Fruit fly (Drosophila melanogaster) whole organism, adult: Measurements from ENCODE around the gene CG46511.
"Not testable (repeated sequence)": the region's sequence is repeated elsewhere in the genome, so short reads cannot be mapped to it uniquely, and the experiment has no call there.

ENCODE experiments used
- CG11617 ChIP-seq: fragments of 200-800 bp; sonication (Bioruptor generic); optimal IDR thresholded peaks from 2 replicates; lab custom pipeline; 2017; ENCODE audit warnings: mild to moderate bottlenecking, missing biosample characterization, missing genetic modification reagents, missing genetic modification characterization
- CG12768 ChIP-seq: fragments of 200-800 bp; sonication (Bioruptor generic); optimal IDR thresholded peaks from 2 replicates; lab custom pipeline; 2017; ENCODE audit warnings: missing biosample characterization, missing genetic modification characterization, mild to moderate bottlenecking, moderate library complexity, missing genetic modification reagents
- CG1620 ChIP-seq: fragments of 200-800 bp; sonication (Bioruptor generic); optimal IDR thresholded peaks from 2 replicates; lab custom pipeline; 2016; ENCODE audit warnings: missing biosample characterization, missing genetic modification characterization
- CG5204 ChIP-seq: fragments of 200-800 bp; sonication (Bioruptor generic); optimal IDR thresholded peaks from 2 replicates; lab custom pipeline; 2016; ENCODE audit warnings: missing biosample characterization, missing genetic modification characterization
- Clk ChIP-seq: fragments of 200-800 bp; sonication (Bioruptor generic); optimal IDR thresholded peaks from 2 replicates; lab custom pipeline; 2017; ENCODE audit warnings: missing biosample characterization, missing genetic modification characterization
- Crg-1 ChIP-seq: fragments of 200-800 bp; sonication (Bioruptor generic); optimal IDR thresholded peaks from 2 replicates; lab custom pipeline; 2016; ENCODE audit warnings: missing biosample characterization, missing genetic modification characterization
- Hr96 ChIP-seq: fragments of 200-800 bp; sonication (Bioruptor generic); optimal IDR thresholded peaks from 2 replicates; lab custom pipeline; 2016; ENCODE audit warnings: missing biosample characterization, missing genetic modification characterization
- Mnt ChIP-seq: fragments of 200-800 bp; sonication (Bioruptor generic); optimal IDR thresholded peaks from 2 replicates; lab custom pipeline; 2016; ENCODE audit warnings: missing biosample characterization, mild to moderate bottlenecking, missing genetic modification characterization
- bab1 ChIP-seq: fragments of 200-800 bp; sonication (Bioruptor generic); optimal IDR thresholded peaks from 3 replicates; lab custom pipeline; 2019; ENCODE audit warnings: missing biosample characterization, mild to moderate bottlenecking, missing genetic modification characterization, moderate library complexity
- cic ChIP-seq: fragments of 200-800 bp; sonication (Bioruptor generic); optimal IDR thresholded peaks from 2 replicates; lab custom pipeline; 2017; ENCODE audit warnings: missing biosample characterization, mild to moderate bottlenecking, missing genetic modification characterization, moderate library complexity
- ovo ChIP-seq: fragments of 200-800 bp; sonication (Bioruptor generic); optimal IDR thresholded peaks from 2 replicates; lab custom pipeline; 2016; ENCODE audit warnings: missing biosample characterization, missing genetic modification characterization
- pad ChIP-seq: fragments of 200-800 bp; sonication (Bioruptor generic); optimal IDR thresholded peaks from 3 replicates; lab custom pipeline; 2017; ENCODE audit warnings: missing biosample characterization, missing genetic modification characterization, mild to moderate bottlenecking, moderate library complexity, missing genetic modification reagents
- tj ChIP-seq: fragments of 200-800 bp; sonication (Bioruptor generic); optimal IDR thresholded peaks from 3 replicates; lab custom pipeline; 2017; ENCODE audit warnings: missing biosample characterization, mild to moderate bottlenecking, missing genetic modification characterization, moderate library complexity
- toe ChIP-seq: fragments of 200-800 bp; sonication (Bioruptor generic); optimal IDR thresholded peaks from 2 replicates; lab custom pipeline; 2016; ENCODE audit warnings: missing biosample characterization, missing genetic modification characterization

CG46511 gene

DNA sequence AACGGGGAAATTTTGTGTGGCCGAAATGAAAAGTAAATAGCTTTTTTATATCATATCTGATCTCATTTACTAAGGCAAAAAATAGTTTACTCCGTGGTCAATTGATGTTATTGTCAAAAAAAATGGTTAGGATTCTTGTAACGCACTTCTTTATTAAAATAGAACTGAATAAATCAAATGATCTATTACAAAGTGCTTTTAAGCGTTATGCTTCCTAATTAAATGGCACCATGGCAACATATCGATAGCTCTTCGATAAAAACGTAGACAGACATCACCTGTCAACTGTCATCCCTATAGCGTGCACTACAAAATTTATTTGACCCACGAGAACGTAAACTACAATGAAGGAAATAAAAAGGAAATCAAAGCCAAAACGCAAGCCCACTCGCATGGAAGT lies 9.7 kb downstream of the CG46511 start, which contains the start of gene CG46513:
Gene CG46513 (plus strand): TSS at position 301 of the 400 bp plus-strand sequence.
- TF ChIP-seq bab1, pad, CG12768 (GFP tag; lab: Kevin White, UChicago): not testable (repeated sequence)

DNA sequence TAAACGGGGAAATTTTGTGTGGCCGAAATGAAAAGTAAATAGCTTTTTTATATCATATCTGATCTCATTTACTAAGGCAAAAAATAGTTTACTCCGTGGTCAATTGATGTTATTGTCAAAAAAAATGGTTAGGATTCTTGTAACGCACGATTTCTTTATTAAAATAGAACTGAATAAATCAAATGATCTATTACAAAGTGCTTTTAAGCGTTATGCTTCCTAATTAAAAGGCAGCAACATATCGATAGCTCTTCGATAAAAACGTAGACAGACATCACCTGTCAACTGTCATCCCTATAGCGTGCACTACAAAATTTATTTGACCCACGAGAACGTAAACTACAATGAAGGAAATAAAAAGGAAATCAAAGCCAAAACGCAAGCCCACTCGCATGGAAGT lies 14.6 kb downstream of the CG46511 start, which contains the start of gene CG46514:
Gene CG46514 (plus strand): TSS at position 301 of the 400 bp plus-strand sequence.
- not testable (repeated sequence) for TF ChIP-seq toe, Crg-1, Clk (GFP tag; lab: Kevin White, UChicago)

DNA sequence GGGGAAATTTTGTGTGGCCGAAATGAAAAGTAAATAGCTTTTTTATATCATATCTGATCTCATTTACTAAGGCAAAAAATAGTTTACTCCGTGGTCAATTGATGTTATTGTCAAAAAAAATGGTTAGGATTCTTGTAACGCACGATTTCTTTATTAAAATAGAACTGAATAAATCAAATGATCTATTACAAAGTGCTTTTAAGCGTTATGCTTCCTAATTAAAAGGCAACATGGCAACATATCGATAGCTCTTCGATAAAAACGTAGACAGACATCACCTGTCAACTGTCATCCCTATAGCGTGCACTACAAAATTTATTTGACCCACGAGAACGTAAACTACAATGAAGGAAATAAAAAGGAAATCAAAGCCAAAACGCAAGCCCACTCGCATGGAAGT lies 19.6 kb downstream of the CG46511 start, which contains the start of gene CG46515:
Gene CG46515 (plus strand): TSS at position 301 of the 400 bp plus-strand sequence.
- not testable (repeated sequence) for TF ChIP-seq CG11617, tj, cic (GFP tag; lab: Kevin White, UChicago)

DNA sequence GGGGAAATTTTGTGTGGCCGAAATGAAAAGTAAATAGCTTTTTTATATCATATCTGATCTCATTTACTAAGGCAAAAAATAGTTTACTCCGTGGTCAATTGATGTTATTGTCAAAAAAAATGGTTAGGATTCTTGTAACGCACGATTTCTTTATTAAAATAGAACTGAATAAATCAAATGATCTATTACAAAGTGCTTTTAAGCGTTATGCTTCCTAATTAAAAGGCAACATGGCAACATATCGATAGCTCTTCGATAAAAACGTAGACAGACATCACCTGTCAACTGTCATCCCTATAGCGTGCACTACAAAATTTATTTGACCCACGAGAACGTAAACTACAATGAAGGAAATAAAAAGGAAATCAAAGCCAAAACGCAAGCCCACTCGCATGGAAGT lies 29.7 kb downstream of the CG46511 start, which contains the start of gene CG46516:
Gene CG46516 (plus strand): TSS at position 301 of the 400 bp plus-strand sequence.
- not testable (repeated sequence) for TF ChIP-seq CG1620, CG12768, CG11617 (GFP tag; lab: Kevin White, UChicago)

DNA sequence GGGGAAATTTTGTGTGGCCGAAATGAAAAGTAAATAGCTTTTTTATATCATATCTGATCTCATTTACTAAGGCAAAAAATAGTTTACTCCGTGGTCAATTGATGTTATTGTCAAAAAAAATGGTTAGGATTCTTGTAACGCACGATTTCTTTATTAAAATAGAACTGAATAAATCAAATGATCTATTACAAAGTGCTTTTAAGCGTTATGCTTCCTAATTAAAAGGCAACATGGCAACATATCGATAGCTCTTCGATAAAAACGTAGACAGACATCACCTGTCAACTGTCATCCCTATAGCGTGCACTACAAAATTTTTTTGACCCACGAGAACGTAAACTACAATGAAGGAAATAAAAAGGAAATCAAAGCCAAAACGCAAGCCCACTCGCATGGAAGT lies 34.8 kb downstream of the CG46511 start, which contains the start of gene CG46517:
Gene CG46517 (plus strand): TSS at position 301 of the 400 bp plus-strand sequence.
- TF ChIP-seq CG5204, Crg-1, Mnt (GFP tag; lab: Kevin White, UChicago): not testable (repeated sequence)

DNA sequence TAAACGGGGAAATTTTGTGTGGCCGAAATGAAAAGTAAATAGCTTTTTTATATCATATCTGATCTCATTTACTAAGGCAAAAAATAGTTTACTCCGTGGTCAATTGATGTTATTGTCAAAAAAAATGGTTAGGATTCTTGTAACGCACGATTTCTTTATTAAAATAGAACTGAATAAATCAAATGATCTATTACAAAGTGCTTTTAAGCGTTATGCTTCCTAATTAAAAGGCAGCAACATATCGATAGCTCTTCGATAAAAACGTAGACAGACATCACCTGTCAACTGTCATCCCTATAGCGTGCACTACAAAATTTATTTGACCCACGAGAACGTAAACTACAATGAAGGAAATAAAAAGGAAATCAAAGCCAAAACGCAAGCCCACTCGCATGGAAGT lies 44.0 kb downstream of the CG46511 start, which contains the start of gene CG46518:
Gene CG46518 (plus strand): TSS at position 301 of the 400 bp plus-strand sequence.
- TF ChIP-seq Hr96, CG11617, Crg-1 (GFP tag; lab: Kevin White, UChicago): not testable (repeated sequence)

DNA sequence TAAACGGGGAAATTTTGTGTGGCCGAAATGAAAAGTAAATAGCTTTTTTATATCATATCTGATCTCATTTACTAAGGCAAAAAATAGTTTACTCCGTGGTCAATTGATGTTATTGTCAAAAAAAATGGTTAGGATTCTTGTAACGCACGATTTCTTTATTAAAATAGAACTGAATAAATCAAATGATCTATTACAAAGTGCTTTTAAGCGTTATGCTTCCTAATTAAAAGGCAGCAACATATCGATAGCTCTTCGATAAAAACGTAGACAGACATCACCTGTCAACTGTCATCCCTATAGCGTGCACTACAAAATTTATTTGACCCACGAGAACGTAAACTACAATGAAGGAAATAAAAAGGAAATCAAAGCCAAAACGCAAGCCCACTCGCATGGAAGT lies 49.0 kb downstream of the CG46511 start, which contains the start of gene CG46519:
Gene CG46519 (plus strand): TSS at position 301 of the 400 bp plus-strand sequence.
- not testable (repeated sequence) for TF ChIP-seq ovo, Mnt, CG1620 (GFP tag; lab: Kevin White, UChicago)
